Worm (Caenorhabditis elegans) whole organism, mixed stage, embryonic: ENCODE measurements around the gene F40F4.7.

Experiments used
- blmp-1 ChIP-seq: fragments of 150-350 bp; optimal IDR thresholded peaks from 2 replicates; lab custom pipeline; 2014; ENCODE audit warnings: missing biosample characterization, missing genetic modification characterization
- ces-1 ChIP-seq: fragments of 150-350 bp; optimal IDR thresholded peaks from 2 replicates; lab custom pipeline; 2014; ENCODE audit warnings: missing biosample characterization, missing genetic modification reagents, missing genetic modification characterization

DNA sequence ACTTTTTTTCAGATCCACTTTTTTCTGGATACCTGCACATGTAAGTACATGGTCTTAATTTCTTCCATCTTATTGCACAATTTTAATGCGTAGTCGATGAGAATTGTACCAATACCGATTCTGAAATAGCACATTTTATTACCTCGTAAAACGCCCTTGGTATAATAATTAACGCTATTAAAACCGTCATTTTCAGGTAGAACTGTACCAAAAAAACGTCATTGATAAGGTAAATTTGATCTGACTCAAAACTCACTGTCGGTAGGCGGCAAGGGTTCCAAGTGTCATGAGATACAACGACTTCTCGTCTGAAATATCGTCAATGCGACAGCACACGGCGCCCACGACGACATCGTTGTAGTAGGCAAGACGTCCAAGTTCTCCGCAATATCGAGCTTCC lies 1.3 kb downstream of the F40F4.7 start:
- TF ChIP-seq blmp-1 (tag; lab: Kevin White, UChicago) = no peak
- TF ChIP-seq ces-1 = no peak
